Fruit fly (Drosophila melanogaster): ENCODE measurements around the gene Ada2a.

DNA sequence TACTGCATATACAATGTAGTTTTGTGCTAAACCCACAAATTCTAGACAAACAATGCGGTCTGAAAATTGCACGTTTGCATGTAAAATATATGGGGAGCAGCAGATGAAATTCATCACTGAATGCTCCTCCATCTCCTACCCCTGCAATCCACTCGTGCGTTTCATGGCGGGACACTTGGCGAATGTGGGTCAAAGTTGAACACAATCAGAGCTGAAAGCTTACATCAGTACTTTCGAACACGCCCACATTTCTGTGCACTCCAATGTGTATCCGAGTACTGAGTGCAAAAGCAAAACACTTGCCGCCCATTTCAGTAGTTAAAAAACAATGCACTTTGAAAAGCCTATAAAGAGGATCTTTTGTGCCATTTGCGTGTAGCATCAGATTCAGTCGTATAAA lies 41.5 kb upstream of the Ada2a start:
- TF ChIP-seq CG8159 (tag; optimal IDR thresholded peaks at IDR 0.05) (no peak), Ets98B (GFP tag; IDR thresholded peaks at IDR 0.05) (no peak), CG10348 (GFP tag; IDR thresholded peaks at IDR 0.05) (no peak), CG8301 (tag; optimal IDR thresholded peaks at IDR 0.05) (no peak), CG15710 (tag; optimal IDR thresholded peaks at IDR 0.05) (no peak), EcR (GFP tag; optimal IDR thresholded peaks at IDR 0.05) (no peak), CG34367 (tag; optimal IDR thresholded peaks at IDR 0.05) (no peak), Snoo (tag; optimal IDR thresholded peaks at IDR 0.05) (no peak), D1 (tag; optimal IDR thresholded peaks at IDR 0.05) (no peak)

All from whole organism, pupa.